Worm (Caenorhabditis elegans): Measurements from ENCODE around the gene F56C3.7.
"Not testable (repeated sequence)": the region's sequence is repeated elsewhere in the genome, so short reads cannot be mapped to it uniquely, and the experiment has no call there.

Gene F56C3.7

DNA sequence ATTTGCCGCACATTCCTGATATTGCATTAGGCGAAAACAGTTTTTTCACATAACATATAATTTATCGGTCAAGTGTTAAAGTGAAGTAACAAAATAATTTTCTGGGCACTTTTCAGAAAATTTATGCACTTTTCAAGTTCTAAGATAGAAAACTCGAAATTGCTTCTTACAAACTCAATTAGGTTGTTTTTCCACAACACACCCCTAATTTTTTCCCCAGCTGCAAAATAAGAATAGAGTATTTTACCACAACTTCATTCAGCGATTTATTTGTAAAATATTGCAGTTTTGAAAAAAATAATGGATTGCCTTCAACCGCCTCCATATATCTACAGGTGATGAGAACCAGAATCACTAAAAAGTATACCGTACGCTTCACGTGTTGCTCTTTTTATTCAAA is 42.3 kb upstream of the F56C3.7 start, which contains the start of gene srh-19:
srh-19 (plus strand) TSS at position 301 of the 400 bp plus-strand sequence.
- TF ChIP-seq gei-17 (GFP tag; optimal IDR thresholded peaks at IDR 0.05) (no peak), mcd-1 (GFP tag; IDR thresholded peaks at IDR 0.05) (no peak), ztf-3 (GFP tag; optimal IDR thresholded peaks at IDR 0.05) (no peak), lin-40 (tag; optimal IDR thresholded peaks at IDR 0.05) (no peak), lin-35 (GFP tag; optimal IDR thresholded peaks at IDR 0.05) (no peak), aptf-3 (GFP tag; IDR thresholded peaks at IDR 0.05) (no peak), egl-18 (GFP tag; IDR thresholded peaks at IDR 0.05) (no peak), F52B5.7 (tag; optimal IDR thresholded peaks at IDR 0.05) (no peak)

DNA sequence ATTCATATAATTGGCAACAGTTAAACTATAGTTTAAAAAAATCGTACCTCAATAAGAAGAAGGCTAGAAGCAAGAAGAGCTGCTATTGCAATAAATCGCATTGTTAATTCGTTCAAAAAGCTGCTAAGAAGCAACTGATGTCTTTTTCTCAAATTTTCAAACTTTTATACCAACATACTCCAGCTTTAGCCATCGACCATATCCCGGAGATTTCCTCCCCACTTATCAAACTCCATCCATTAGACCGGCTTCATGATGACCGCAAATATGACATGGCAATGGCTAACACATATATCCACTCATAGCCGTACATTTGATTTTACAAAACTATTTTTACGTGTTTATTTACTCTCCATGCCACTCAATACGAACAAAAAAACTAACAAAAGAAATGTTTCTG is 40.0 kb upstream of the F56C3.7 start, which contains the start of gene abu-2:
abu-2 (minus strand) TSS at position 101 of the 400 bp plus-strand sequence.
- TF ChIP-seq rcor-1 (GFP tag; IDR thresholded peaks at IDR 0.05) = no peak
- TF ChIP-seq dox-1 (GFP tag; IDR thresholded peaks at IDR 0.05) = no peak
- TF ChIP-seq madf-10 (tag; optimal IDR thresholded peaks at IDR 0.05) = no peak
- TF ChIP-seq hlh-12 (tag; optimal IDR thresholded peaks at IDR 0.05) = no peak
- TF ChIP-seq aptf-3 (GFP tag; IDR thresholded peaks at IDR 0.05) = no peak
- TF ChIP-seq rec-8 (tag; optimal IDR thresholded peaks at IDR 0.05) = no peak
- TF ChIP-seq F33H1.4 (GFP tag; IDR thresholded peaks at IDR 0.05) = no peak
- no peak for TF ChIP-seq ceh-40 (GFP tag; IDR thresholded peaks at IDR 0.05)
- no peak for TF ChIP-seq nhr-90 (tag; optimal IDR thresholded peaks at IDR 0.05)
- TF ChIP-seq F39B2.1 (GFP tag; IDR thresholded peaks at IDR 0.05) = no peak
- TF ChIP-seq him-1 (tag; optimal IDR thresholded peaks at IDR 0.05) = no peak

DNA sequence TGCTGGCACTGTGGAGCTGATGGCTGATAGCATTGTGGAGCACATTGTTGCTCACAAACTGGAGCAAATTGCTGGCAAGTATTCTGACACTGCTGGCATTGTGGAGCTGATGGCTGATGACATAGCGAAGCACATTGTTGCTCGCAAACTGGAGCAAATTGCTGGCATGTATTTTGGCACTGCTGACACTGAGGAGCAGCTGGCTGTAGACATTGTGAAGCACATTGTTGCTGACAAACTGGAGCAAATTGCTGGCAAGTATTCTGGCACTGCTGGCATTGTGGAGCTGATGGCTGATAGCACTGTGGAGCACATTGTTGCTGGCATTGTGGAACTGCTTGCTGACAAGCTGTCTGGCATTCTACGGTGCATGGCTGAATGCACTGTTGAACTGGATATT is 38.6 kb upstream of the F56C3.7 start:
- TF ChIP-seq hmg-20 (GFP tag; IDR thresholded peaks at IDR 0.05) (no peak), atf-7 (tag; optimal IDR thresholded peaks at IDR 0.05) (no peak), T07F8.4 (tag; optimal IDR thresholded peaks at IDR 0.05) (no peak), cebp-2 (GFP tag; IDR thresholded peaks at IDR 0.05) (no peak), cebp-1 (GFP tag; IDR thresholded peaks at IDR 0.05) (no peak), cebp-1 (tag; optimal IDR thresholded peaks at IDR 0.05) (no peak), lin-54 (GFP tag; optimal IDR thresholded peaks at IDR 0.05) (no peak), lag-1 (GFP tag; IDR thresholded peaks at IDR 0.05) (no peak), B0336.3 (GFP tag; IDR thresholded peaks at IDR 0.05) (no peak), rcor-1 (GFP tag; IDR thresholded peaks at IDR 0.05) (no peak), aptf-3 (GFP tag; IDR thresholded peaks at IDR 0.05) (no peak), K12H6.12 (tag; optimal IDR thresholded peaks at IDR 0.05) (no peak), ceh-79 (tag; optimal IDR thresholded peaks at IDR 0.05) (no peak), dox-1 (GFP tag; IDR thresholded peaks at IDR 0.05) (no peak), ekl-4 (GFP tag; IDR thresholded peaks at IDR 0.05) (no peak), lir-1 (GFP tag; conservative IDR thresholded peaks at IDR 0.05) (no peak), ceh-40 (GFP tag; IDR thresholded peaks at IDR 0.05) (no peak), F23B12.7 (tag; optimal IDR thresholded peaks at IDR 0.05; ENCODE audit: insufficient read depth) (no peak), B0035.1 (tag; optimal IDR thresholded peaks at IDR 0.05) (no peak), madf-3 (GFP tag; IDR thresholded peaks at IDR 0.05) (no peak)

DNA sequence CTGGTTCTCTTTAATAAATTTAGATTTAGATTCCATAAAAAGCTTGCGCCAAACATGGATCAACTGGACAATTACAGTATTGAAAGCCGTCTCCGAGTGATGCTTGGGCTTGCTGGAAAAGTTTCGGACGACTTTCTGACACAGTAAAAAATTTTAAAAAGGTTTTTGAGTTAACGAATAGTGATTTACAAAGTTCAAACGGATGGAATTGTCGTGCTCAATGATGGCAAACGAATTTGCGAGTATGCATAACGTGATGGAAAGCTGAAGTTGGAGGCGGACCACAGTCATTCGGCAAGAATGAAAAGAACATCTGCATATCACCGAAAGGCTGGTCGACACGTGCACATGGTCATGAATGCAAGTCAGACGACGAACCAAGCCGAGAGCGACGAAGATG is 33.4 kb upstream of the F56C3.7 start, which contains the start of gene ZK402.1:
ZK402.1 (plus strand) TSS at position 301 of the 400 bp plus-strand sequence.
- not testable (repeated sequence) for TF ChIP-seq ztf-3 (GFP tag; optimal IDR thresholded peaks at IDR 0.05); dox-1 (GFP tag; IDR thresholded peaks at IDR 0.05); ztf-22 (GFP tag; optimal IDR thresholded peaks at IDR 0.05)
